Worm (Caenorhabditis elegans): Measurements from ENCODE around the gene cyd-1.

Gene cyd-1

ce11 chrII:12960206-12960605, 20.2 kb upstream of the cyd-1 start:
- TF ChIP-seq skn-1 (tag; optimal IDR thresholded peaks at IDR 0.05): no peak
- TF ChIP-seq blmp-1 (tag; optimal IDR thresholded peaks at IDR 0.05): peak; percentile 70

ce11 chrII:12961293-12961692, 19.1 kb upstream of the cyd-1 start:
- TF ChIP-seq egl-27 (tag; optimal IDR thresholded peaks at IDR 0.05) (no peak), ama-1 (optimal IDR thresholded peaks at IDR 0.05) (no peak), zip-4 (GFP tag; optimal IDR thresholded peaks at IDR 0.05) (no peak), ceh-82 (tag; optimal IDR thresholded peaks at IDR 0.05) (no peak), mab-9 (GFP tag; IDR thresholded peaks at IDR 0.05) (no peak), nhr-85 (tag) (peak; percentile 25), lin-35 (GFP tag; optimal IDR thresholded peaks at IDR 0.05) (no peak), nhr-12 (tag; optimal IDR thresholded peaks at IDR 0.05) (no peak), lir-3 (tag; optimal IDR thresholded peaks at IDR 0.05; ENCODE audit: poor library complexity) (no peak), tlp-1 (tag; optimal IDR thresholded peaks at IDR 0.05) (no peak), blmp-1 (tag; optimal IDR thresholded peaks at IDR 0.05) (peak; percentile 34)

ce11 chrII:12961743-12962142, 18.6 kb upstream of the cyd-1 start:
- TF ChIP-seq unc-30 (tag; optimal IDR thresholded peaks at IDR 0.05) (no peak), blmp-1 (tag; optimal IDR thresholded peaks at IDR 0.05) (peak; percentile 91)

- TF ChIP-seq nhr-85 (tag) (peak; percentile 69), xbp-1 (tag; optimal IDR thresholded peaks at IDR 0.05) (no peak)
Measured at ce11 chrII:12965138-12965537, 15.3 kb upstream of the cyd-1 start.

ce11 chrII:12965538-12965588, 15.0 kb upstream of the cyd-1 start, which contains the start of gene ptr-18:
Gene ptr-18 (plus strand): TSS chrII:12965546.
- TF ChIP-seq nhr-85 (tag) (no peak), F16B12.6 (tag; optimal IDR thresholded peaks at IDR 0.05) (no peak), hlh-17 (GFP tag; optimal IDR thresholded peaks at IDR 0.05; ENCODE audit: borderline replicate concordance) (no peak), egl-27 (tag; optimal IDR thresholded peaks at IDR 0.05) (no peak), vab-15 (tag; optimal IDR thresholded peaks at IDR 0.05) (no peak), pqm-1 (tag; optimal IDR thresholded peaks at IDR 0.05) (no peak)

- peak; percentile 76 for TF ChIP-seq grh-1 (GFP tag; IDR thresholded peaks at IDR 0.05)
- peak; percentile 48 for TF ChIP-seq nhr-85 (tag)
- peak in 1 of 6 experiments; percentile 3 for TF ChIP-seq elt-3 (tag; optimal IDR thresholded peaks at IDR 0.05)
- peak; percentile 29 for TF ChIP-seq blmp-1 (tag; optimal IDR thresholded peaks at IDR 0.05)
- TF ChIP-seq sup-37 (GFP tag; optimal IDR thresholded peaks at IDR 0.05): no peak
- no peak for TF ChIP-seq ceh-63 (GFP tag; optimal IDR thresholded peaks at IDR 0.05)
- no peak for TF ChIP-seq fkh-8 (tag; optimal IDR thresholded peaks at IDR 0.05)
Measured at ce11 chrII:12965589-12965988, 14.8 kb upstream of the cyd-1 start.

- TF ChIP-seq lin-13 (GFP tag; optimal IDR thresholded peaks at IDR 0.05) (no peak), swsn-7 (tag; optimal IDR thresholded peaks at IDR 0.05) (no peak), nhr-77 (tag; optimal IDR thresholded peaks at IDR 0.05) (no peak), nhr-11 (tag; optimal IDR thresholded peaks at IDR 0.05) (no peak), elt-3 (tag; optimal IDR thresholded peaks at IDR 0.05) (no peak), zag-1 (tag; optimal IDR thresholded peaks at IDR 0.05) (no peak), xbp-1 (tag; optimal IDR thresholded peaks at IDR 0.05) (no peak), ztf-11 (tag; optimal IDR thresholded peaks at IDR 0.05) (no peak), skn-1 (tag; optimal IDR thresholded peaks at IDR 0.05) (no peak), hlh-4 (tag; optimal IDR thresholded peaks at IDR 0.05) (no peak), C34B4.2 (tag; optimal IDR thresholded peaks at IDR 0.05) (no peak)
Measured at ce11 chrII:12966274-12966673, 14.1 kb upstream of the cyd-1 start.

All from whole organism, L1 larva.